Fruit fly (Drosophila melanogaster): ENCODE data around the gene Ipp.
A peak's percentile ranks its signal among the peaks of the same experiment; 100 is the strongest.

Ipp gene

DNA sequence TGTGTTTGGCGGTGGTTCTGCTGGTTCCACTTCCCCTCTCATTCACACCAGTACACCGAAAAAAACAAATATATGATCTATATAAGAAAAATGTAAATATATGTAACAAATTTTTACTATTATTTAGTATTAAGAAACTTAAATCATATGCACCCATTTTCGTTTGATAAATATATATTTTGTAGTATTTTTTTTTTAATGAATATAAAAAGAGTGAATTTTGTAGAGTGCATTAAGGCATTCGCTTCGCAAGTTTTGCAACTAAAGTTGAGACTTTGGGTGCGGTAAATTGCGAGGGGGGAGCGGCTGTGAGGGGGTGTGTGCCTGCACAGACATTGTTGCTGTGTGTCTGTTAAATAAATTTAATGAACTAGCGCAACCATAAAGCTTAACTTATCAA, 49.0 kb downstream of the Ipp start (continued):
- TF ChIP-seq ash1 (GFP tag; optimal IDR thresholded peaks at IDR 0.05) (no peak), shn (GFP tag; optimal IDR thresholded peaks at IDR 0.05) (no peak), CTCF (GFP tag; optimal IDR thresholded peaks at IDR 0.05) (no peak), Eip74EF (GFP tag; optimal IDR thresholded peaks at IDR 0.05) (no peak), Tbp (GFP tag; optimal IDR thresholded peaks at IDR 0.05) (no peak), Fer1 (GFP tag; optimal IDR thresholded peaks at IDR 0.05) (no peak), CG14050 (GFP tag; IDR thresholded peaks at IDR 0.05) (no peak), CG2889 (GFP tag; IDR thresholded peaks at IDR 0.05) (no peak), Lim3 (GFP tag; IDR thresholded peaks at IDR 0.05) (no peak), CG9876 (GFP tag; optimal IDR thresholded peaks at IDR 0.05) (no peak), CG14965 (GFP tag; optimal IDR thresholded peaks at IDR 0.05; ENCODE audit: borderline replicate concordance) (no peak), CG15696 (tag; optimal IDR thresholded peaks at IDR 0.05) (peak; percentile 54), CG9437 (GFP tag; optimal IDR thresholded peaks at IDR 0.05) (no peak), mirr (GFP tag; optimal IDR thresholded peaks at IDR 0.05) (no peak), CG7786 (GFP tag; optimal IDR thresholded peaks at IDR 0.05) (no peak), Chrac-16 (GFP tag; optimal IDR thresholded peaks at IDR 0.05) (no peak), unpg (GFP tag; optimal IDR thresholded peaks at IDR 0.05) (peak; percentile 18), ap (GFP tag; IDR thresholded peaks at IDR 0.05) (no peak), CG17802 (tag; optimal IDR thresholded peaks at IDR 0.05) (no peak), corto (GFP tag; optimal IDR thresholded peaks at IDR 0.05) (no peak), CG6689 (GFP tag; IDR thresholded peaks at IDR 0.05) (0 out of 2 replicates have a peak, but pooled peaks have one; percentile 21), org-1 (GFP tag; optimal IDR thresholded peaks at IDR 0.05) (no peak), tx (GFP tag; optimal IDR thresholded peaks at IDR 0.05) (no peak), mam (GFP tag; optimal IDR thresholded peaks at IDR 0.05) (no peak), ewg (GFP tag; optimal IDR thresholded peaks at IDR 0.05) (no peak), dan (GFP tag; IDR thresholded peaks at IDR 0.05) (no peak), insv (GFP tag; optimal IDR thresholded peaks at IDR 0.05) (no peak), CG12219 (GFP tag; optimal IDR thresholded peaks at IDR 0.05) (no peak), CG6254 (GFP tag; optimal IDR thresholded peaks at IDR 0.05) (no peak), sisA (GFP tag; IDR thresholded peaks at IDR 0.05) (no peak), Rfx (GFP tag; IDR thresholded peaks at IDR 0.05) (no peak), ken (GFP tag; IDR thresholded peaks at IDR 0.05) (no peak), lov (optimal IDR thresholded peaks at IDR 0.05) (no peak), lov (GFP tag; IDR thresholded peaks at IDR 0.05) (no peak), CG14860 (GFP tag; IDR thresholded peaks at IDR 0.05; ENCODE audit: partially characterized antibody) (no peak), MTF-1 (GFP tag; optimal IDR thresholded peaks at IDR 0.05; ENCODE audit: borderline replicate concordance) (no peak), ham (GFP tag; IDR thresholded peaks at IDR 0.05) (no peak), maf-S (GFP tag; optimal IDR thresholded peaks at IDR 0.05) (no peak), da (GFP tag; optimal IDR thresholded peaks at IDR 0.05) (no peak), sens-2 (GFP tag; IDR thresholded peaks at IDR 0.05) (no peak), CG17912 (GFP tag; optimal IDR thresholded peaks at IDR 0.05) (no peak), CG13123 (GFP tag; optimal IDR thresholded peaks at IDR 0.05) (no peak), CG10565 (GFP tag; optimal IDR thresholded peaks at IDR 0.05) (no peak), sr (GFP tag; IDR thresholded peaks at IDR 0.05) (no peak), Meics (GFP tag; optimal IDR thresholded peaks at IDR 0.05) (peak; percentile 3), Stat92E (GFP tag; optimal IDR thresholded peaks at IDR 0.05) (no peak), CG14667 (GFP tag; IDR thresholded peaks at IDR 0.05) (no peak), CkIIα-i1 (GFP tag; IDR thresholded peaks at IDR 0.05) (no peak), Side (GFP tag; optimal IDR thresholded peaks at IDR 0.05) (no peak), CG10543 (GFP tag; optimal IDR thresholded peaks at IDR 0.05) (no peak), Doc2 (GFP tag; IDR thresholded peaks at IDR 0.05) (no peak), ac (GFP tag; optimal IDR thresholded peaks at IDR 0.05) (no peak), CG3163 (GFP tag; optimal IDR thresholded peaks at IDR 0.05) (no peak)
